Fruit fly (Drosophila melanogaster) whole organism, adult: ENCODE measurements around the gene CG31269.

ENCODE experiments used
- CG12768 ChIP-seq: fragments of 200-800 bp; sonication (Bioruptor generic); optimal IDR thresholded peaks from 2 replicates; lab custom pipeline; 2017; ENCODE audit warnings: missing biosample characterization, missing genetic modification characterization, mild to moderate bottlenecking, moderate library complexity, missing genetic modification reagents
- CG1620 ChIP-seq: fragments of 200-800 bp; sonication (Bioruptor generic); optimal IDR thresholded peaks from 2 replicates; lab custom pipeline; 2016; ENCODE audit warnings: missing biosample characterization, missing genetic modification characterization
- CG33017 ChIP-seq: fragments of 200-800 bp; sonication (Bioruptor generic); optimal IDR thresholded peaks from 2 replicates; lab custom pipeline; 2018; ENCODE audit warnings: missing biosample characterization, mild to moderate bottlenecking, missing genetic modification characterization, moderate library complexity
- CG5204 ChIP-seq: fragments of 200-800 bp; sonication (Bioruptor generic); optimal IDR thresholded peaks from 2 replicates; lab custom pipeline; 2016; ENCODE audit warnings: missing biosample characterization, missing genetic modification characterization
- CG7045 ChIP-seq: fragments of 200-800 bp; sonication (Bioruptor generic); optimal IDR thresholded peaks from 2 replicates; lab custom pipeline; 2017; ENCODE audit warnings: missing biosample characterization, mild to moderate bottlenecking, missing genetic modification characterization
- Crg-1 ChIP-seq: fragments of 200-800 bp; sonication (Bioruptor generic); optimal IDR thresholded peaks from 2 replicates; lab custom pipeline; 2016; ENCODE audit warnings: missing biosample characterization, missing genetic modification characterization
- Hr96 ChIP-seq: fragments of 200-800 bp; sonication (Bioruptor generic); optimal IDR thresholded peaks from 2 replicates; lab custom pipeline; 2016; ENCODE audit warnings: missing biosample characterization, missing genetic modification characterization
- Mnt ChIP-seq: fragments of 200-800 bp; sonication (Bioruptor generic); optimal IDR thresholded peaks from 2 replicates; lab custom pipeline; 2016; ENCODE audit warnings: missing biosample characterization, mild to moderate bottlenecking, missing genetic modification characterization
- bab1 ChIP-seq: fragments of 200-800 bp; sonication (Bioruptor generic); optimal IDR thresholded peaks from 3 replicates; lab custom pipeline; 2019; ENCODE audit warnings: missing biosample characterization, mild to moderate bottlenecking, missing genetic modification characterization, moderate library complexity
- cnc ChIP-seq, 2 experiments: fragments of >200 bp; optimal IDR thresholded peaks; 2 replicates each; lab custom pipeline; 2017
- kay ChIP-seq: fragments of 200-800 bp; sonication (Bioruptor generic); peaks from one replicate; lab custom pipeline; 2016; ENCODE audit warnings: missing biosample characterization, missing genetic modification characterization, borderline replicate concordance
- pad ChIP-seq: fragments of 200-800 bp; sonication (Bioruptor generic); optimal IDR thresholded peaks from 3 replicates; lab custom pipeline; 2017; ENCODE audit warnings: missing biosample characterization, missing genetic modification characterization, mild to moderate bottlenecking, moderate library complexity, missing genetic modification reagents
- tj ChIP-seq: fragments of 200-800 bp; sonication (Bioruptor generic); optimal IDR thresholded peaks from 3 replicates; lab custom pipeline; 2017; ENCODE audit warnings: missing biosample characterization, mild to moderate bottlenecking, missing genetic modification characterization, moderate library complexity
- toe ChIP-seq: fragments of 200-800 bp; sonication (Bioruptor generic); optimal IDR thresholded peaks from 2 replicates; lab custom pipeline; 2016; ENCODE audit warnings: missing biosample characterization, missing genetic modification characterization

DNA sequence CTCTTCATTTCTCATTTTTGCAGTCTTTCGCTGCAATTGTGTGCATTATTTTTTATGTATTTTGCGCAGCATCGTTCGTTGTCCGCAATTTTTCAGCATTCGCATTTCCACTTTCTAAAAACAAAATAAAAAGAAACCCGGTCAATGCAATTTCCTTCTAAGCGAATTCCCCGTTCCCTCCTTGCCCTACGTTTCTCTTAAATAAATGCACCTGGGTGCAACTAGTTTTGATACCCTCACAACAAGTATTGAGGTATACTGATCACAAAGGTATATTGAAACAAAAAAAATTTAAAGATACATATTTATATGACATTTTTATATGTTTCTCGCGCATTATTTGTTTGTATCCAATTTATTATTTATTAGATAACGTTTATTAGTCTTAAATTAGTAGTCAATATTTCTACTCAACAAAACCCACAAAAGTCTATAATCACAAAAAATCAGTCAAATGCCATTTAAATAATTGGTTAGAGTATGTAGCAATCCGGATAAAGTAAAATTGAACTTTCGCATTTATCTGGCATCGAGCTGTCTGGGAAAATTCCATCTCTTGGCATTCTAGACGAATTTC lies 45.5 kb upstream of the CG31269 start:
- TF ChIP-seq CG1620 (GFP tag; lab: Kevin White, UChicago) (no peak), Hr96 (GFP tag; lab: Kevin White, UChicago) (no peak), CG5204 (GFP tag; lab: Kevin White, UChicago) (no peak), kay (GFP tag; lab: Kevin White, UChicago) (peak; percentile 68), bab1 (peak; percentile 65), toe (GFP tag; lab: Kevin White, UChicago) (no peak), tj (peak; percentile 36), CG7045 (peak; percentile 80), CG12768 (GFP tag; lab: Kevin White, UChicago) (peak; percentile 61), CG33017 (tag; lab: Kevin White, UChicago) (peak; percentile 82), Crg-1 (GFP tag; lab: Kevin White, UChicago) (no peak), pad (GFP tag; lab: Kevin White, UChicago) (peak; percentile 37), cnc (optimal IDR thresholded peaks at IDR 0.05; lab: Kevin White, UChicago) (no peak), Mnt (GFP tag; lab: Kevin White, UChicago) (no peak)
